Fruit fly (Drosophila melanogaster) whole organism, embryonic: ENCODE data around the gene ThrRS.

Experiments
- Bteb2 ChIP-seq: fragments of 200-800 bp; sonication (Bioruptor generic); optimal IDR thresholded peaks from 2 replicates; lab custom pipeline; 2016; ENCODE audit warnings: missing biosample characterization, missing genetic modification characterization
- CG10147 ChIP-seq: fragments of 200-800 bp; sonication (Bioruptor generic); optimal IDR thresholded peaks from 2 replicates; lab custom pipeline; 2019; ENCODE audit warnings: missing biosample characterization, mild to moderate bottlenecking, missing genetic modification characterization, moderate library complexity
- CG10209 ChIP-seq: fragments of 200-800 bp; sonication (Bioruptor generic); optimal IDR thresholded peaks from 3 replicates; lab custom pipeline; 2017; ENCODE audit warnings: missing biosample characterization, mild to moderate bottlenecking, missing genetic modification characterization, missing genetic modification reagents
- CG10267 ChIP-seq: fragments of 200-800 bp; sonication (Bioruptor generic); optimal IDR thresholded peaks from 2 replicates; lab custom pipeline; 2018; ENCODE audit warnings: missing biosample characterization, mild to moderate bottlenecking, missing genetic modification characterization, moderate library complexity
- CG10959 ChIP-seq: fragments of 200-800 bp; sonication (Bioruptor generic); IDR thresholded peaks from 2 replicates; pipeline ENCODE4 v1.3.6; 2022; ENCODE audit warnings: missing biosample characterization, missing genetic modification characterization
- CG11247 ChIP-seq: fragments of 200-800 bp; sonication (Bioruptor generic); IDR thresholded peaks from 2 replicates; pipeline ENCODE4 v1.3.6; 2022; ENCODE audit warnings: missing biosample characterization, missing genetic modification characterization
- CG11456 ChIP-seq: fragments of 200-800 bp; sonication (Bioruptor generic); IDR thresholded peaks from 3 replicates; pipeline ENCODE4 v1.3.6; 2022; ENCODE audit warnings: missing biosample characterization, missing genetic modification characterization
- CG11695 ChIP-seq: fragments of 200-800 bp; sonication (Bioruptor generic); IDR thresholded peaks from 3 replicates; pipeline ENCODE4 v1.3.6; 2022; ENCODE audit warnings: missing biosample characterization, missing genetic modification characterization
- CG13287 ChIP-seq: fragments of 200-800 bp; sonication (Bioruptor generic); IDR thresholded peaks from 2 replicates; pipeline ENCODE4 v1.3.6; 2022; ENCODE audit warnings: missing biosample characterization, missing genetic modification characterization; ENCODE audit not compliant: partially characterized antibody
- CG13894 ChIP-seq: fragments of 200-800 bp; sonication (Bioruptor generic); optimal IDR thresholded peaks from 3 replicates; lab custom pipeline; 2018; ENCODE audit warnings: missing biosample characterization, mild to moderate bottlenecking, missing genetic modification characterization, moderate library complexity
- CG14441 ChIP-seq: fragments of 200-800 bp; sonication (Bioruptor generic); IDR thresholded peaks from 2 replicates; pipeline ENCODE4 v1.3.6; 2022; ENCODE audit warnings: missing biosample characterization, missing genetic modification characterization
- CG15011 ChIP-seq: fragments of 200-800 bp; sonication (Bioruptor generic); optimal IDR thresholded peaks from 3 replicates; lab custom pipeline; 2018; ENCODE audit warnings: missing biosample characterization, mild to moderate bottlenecking, missing genetic modification characterization
- CG1602 ChIP-seq: fragments of 200-800 bp; sonication (Bioruptor generic); optimal IDR thresholded peaks from 3 replicates; lab custom pipeline; 2016; ENCODE audit warnings: missing biosample characterization, missing genetic modification characterization
- CG16815 ChIP-seq: fragments of 200-800 bp; sonication (Bioruptor generic); optimal IDR thresholded peaks from 3 replicates; lab custom pipeline; 2017; ENCODE audit warnings: missing biosample characterization, mild to moderate bottlenecking, missing genetic modification characterization
- CG17359 ChIP-seq: fragments of 200-800 bp; sonication (Bioruptor generic); optimal IDR thresholded peaks from 3 replicates; lab custom pipeline; 2018; ENCODE audit warnings: missing biosample characterization, mild to moderate bottlenecking, missing genetic modification characterization, moderate library complexity
- CG17361 ChIP-seq: fragments of 200-800 bp; sonication (Bioruptor generic); IDR thresholded peaks from 3 replicates; pipeline ENCODE4 v1.3.6; 2022; ENCODE audit warnings: missing biosample characterization, missing genetic modification characterization
- CG17829 ChIP-seq: fragments of 200-800 bp; optimal IDR thresholded peaks from 2 replicates; lab custom pipeline; 2019; ENCODE audit warnings: missing biosample characterization, mild to moderate bottlenecking, missing genetic modification characterization, moderate library complexity
- CG18764 ChIP-seq: fragments of 200-800 bp; sonication (Bioruptor generic); optimal IDR thresholded peaks from 3 replicates; lab custom pipeline; 2016; ENCODE audit warnings: missing biosample characterization, missing genetic modification characterization
- CG2712 ChIP-seq: fragments of 200-800 bp; optimal IDR thresholded peaks from 3 replicates; lab custom pipeline; 2019; ENCODE audit warnings: missing biosample characterization, mild to moderate bottlenecking, missing genetic modification characterization, moderate library complexity
- CG3065 ChIP-seq: fragments of 200-800 bp; sonication (Bioruptor generic); optimal IDR thresholded peaks from 2 replicates; lab custom pipeline; 2016; ENCODE audit warnings: missing biosample characterization, missing genetic modification characterization
- CG31224 ChIP-seq: fragments of 200-800 bp; sonication (Bioruptor generic); IDR thresholded peaks from 2 replicates; pipeline ENCODE4 v1.3.6; 2022; ENCODE audit warnings: missing biosample characterization, missing genetic modification characterization
- CG32767 ChIP-seq: fragments of 200-800 bp; sonication (Bioruptor generic); IDR thresholded peaks from 2 replicates; pipeline ENCODE4 v1.3.6; 2022; ENCODE audit warnings: missing biosample characterization, missing genetic modification characterization
- CG3726 ChIP-seq: fragments of 200-800 bp; sonication (Bioruptor generic); IDR thresholded peaks from 3 replicates; pipeline ENCODE4, ENCODE4 v1.3.6; 2022; ENCODE audit warnings: missing biosample characterization, missing genetic modification characterization
- CG4424 ChIP-seq: fragments of 200-800 bp; sonication (Bioruptor generic); optimal IDR thresholded peaks from 3 replicates; lab custom pipeline; 2016; ENCODE audit warnings: missing biosample characterization, missing genetic modification characterization
- CG6689 ChIP-seq: fragments of 200-800 bp; sonication (Bioruptor generic); IDR thresholded peaks from 2 replicates; pipeline ENCODE4 v1.3.6; 2022; ENCODE audit warnings: missing biosample characterization, missing genetic modification characterization
- CG6854 ChIP-seq: fragments of 200-800 bp; sonication (Bioruptor generic); optimal IDR thresholded peaks from 3 replicates; lab custom pipeline; 2017; ENCODE audit warnings: missing biosample characterization, mild to moderate bottlenecking, missing genetic modification characterization
- CG7372 ChIP-seq: fragments of 200-800 bp; sonication (Bioruptor generic); IDR thresholded peaks from 2 replicates; pipeline ENCODE4 v1.3.6; 2022; ENCODE audit warnings: missing biosample characterization, missing genetic modification characterization
- Dfd ChIP-seq, 2 experiments: fragments of >200 bp; optimal IDR thresholded peaks; 2 replicates each; lab custom pipeline; 2017; ENCODE audit warnings: missing biosample characterization in 2 of 2, missing genetic modification characterization in 2 of 2
- Dip3 ChIP-seq: fragments of 200-800 bp; sonication (Bioruptor generic); optimal IDR thresholded peaks from 3 replicates; lab custom pipeline; 2016; ENCODE audit warnings: missing biosample characterization, missing genetic modification characterization
- Gug ChIP-seq: fragments of 200-800 bp; sonication (Bioruptor generic); IDR thresholded peaks from 4 replicates; pipeline ENCODE4 v1.3.6; 2022; ENCODE audit warnings: missing biosample characterization, missing genetic modification characterization
- HLH4C ChIP-seq: fragments of 200-800 bp; sonication (Bioruptor generic); IDR thresholded peaks from 3 replicates; pipeline ENCODE4 v1.3.6; 2022; ENCODE audit warnings: missing biosample characterization, missing genetic modification characterization; ENCODE audit not compliant: partially characterized antibody
- NC2β ChIP-seq: fragments of 200-800 bp; sonication (Bioruptor generic); optimal IDR thresholded peaks from 2 replicates; lab custom pipeline; 2016; ENCODE audit warnings: missing biosample characterization, missing genetic modification characterization
- Sin3A ChIP-seq: fragments of >200 bp; optimal IDR thresholded peaks from 2 replicates; lab custom pipeline; 2018
- Trl ChIP-seq, 3 experiments: fragments of >200 bp in 2 of 3; fragments of 200-800 bp in 1 of 3; sonication (Bioruptor generic) in 1 of 3; optimal IDR thresholded peaks; 2 replicates in 1 of 3; 3 replicates in 2 of 3; lab custom pipeline; 2016 to 2017; ENCODE audit warnings: missing biosample characterization in 1 of 3, missing genetic modification characterization in 1 of 3
- ara ChIP-seq: fragments of 200-800 bp; sonication (Bioruptor generic); IDR thresholded peaks from 2 replicates; pipeline ENCODE4 v1.3.6; 2022; ENCODE audit warnings: missing biosample characterization, missing genetic modification characterization
- ash1 ChIP-seq: fragments of 200-800 bp; sonication (Bioruptor generic); optimal IDR thresholded peaks from 2 replicates; lab custom pipeline; 2018; ENCODE audit warnings: missing biosample characterization, mild to moderate bottlenecking, missing genetic modification characterization
- az2 ChIP-seq: fragments of 200-800 bp; sonication (Bioruptor generic); optimal IDR thresholded peaks from 3 replicates; lab custom pipeline; 2016; ENCODE audit warnings: missing biosample characterization, missing genetic modification characterization
- bigmax ChIP-seq: fragments of 200-800 bp; sonication (Bioruptor generic); optimal IDR thresholded peaks from 2 replicates; lab custom pipeline; 2018; ENCODE audit warnings: missing biosample characterization, mild to moderate bottlenecking, missing genetic modification characterization
- da ChIP-seq: fragments of 200-800 bp; sonication (Bioruptor generic); optimal IDR thresholded peaks from 2 replicates; lab custom pipeline; 2016; ENCODE audit warnings: missing biosample characterization, missing genetic modification characterization
- dan ChIP-seq: fragments of 200-800 bp; sonication (Bioruptor generic); IDR thresholded peaks from 2 replicates; pipeline ENCODE4 v1.3.6; 2022; ENCODE audit warnings: missing biosample characterization, missing genetic modification characterization
- dysf ChIP-seq: fragments of 200-800 bp; sonication (Bioruptor generic); IDR thresholded peaks from 3 replicates; pipeline ENCODE4 v1.3.6; 2022; ENCODE audit warnings: missing biosample characterization, missing genetic modification characterization
- ems ChIP-seq: fragments of 200-800 bp; sonication (Bioruptor generic); optimal IDR thresholded peaks from 3 replicates; lab custom pipeline; 2016; ENCODE audit warnings: missing biosample characterization, missing genetic modification characterization
- ewg ChIP-seq: fragments of 200-800 bp; sonication (Bioruptor generic); optimal IDR thresholded peaks from 3 replicates; lab custom pipeline; 2017; ENCODE audit warnings: mild to moderate bottlenecking, missing biosample characterization, missing genetic modification reagents, missing genetic modification characterization
- eyg ChIP-seq: fragments of 200-800 bp; sonication (Bioruptor generic); optimal IDR thresholded peaks from 3 replicates; lab custom pipeline; 2016; ENCODE audit warnings: missing biosample characterization, missing genetic modification characterization
- gcm ChIP-seq: fragments of 200-800 bp; sonication (Bioruptor generic); optimal IDR thresholded peaks from 2 replicates; lab custom pipeline; 2019; ENCODE audit warnings: missing biosample characterization, mild to moderate bottlenecking, missing genetic modification characterization, moderate library complexity
- grn ChIP-seq: fragments of 200-800 bp; sonication (Bioruptor generic); optimal IDR thresholded peaks from 3 replicates; lab custom pipeline; 2017; ENCODE audit warnings: missing biosample characterization, missing genetic modification characterization
- hkb ChIP-seq, 2 experiments: fragments of 200-800 bp in 1 of 2; fragments of >200 bp in 1 of 2; sonication (Bioruptor generic) in 1 of 2; IDR thresholded peaks in 1 of 2; optimal IDR thresholded peaks in 1 of 2; 2 replicates each; pipeline versions ENCODE4 v1.3.6 to Lab custom; 2017 to 2022; ENCODE audit warnings: missing biosample characterization in 1 of 2, missing genetic modification characterization in 1 of 2
- kah ChIP-seq: fragments of 200-800 bp; sonication (Bioruptor generic); optimal IDR thresholded peaks from 2 replicates; lab custom pipeline; 2018; ENCODE audit warnings: missing biosample characterization, mild to moderate bottlenecking, missing genetic modification characterization
- pan ChIP-seq, 4 experiments: fragments of >200 bp in 3 of 4; fragments of 200-800 bp in 1 of 4; sonication (Bioruptor generic) in 1 of 4; optimal IDR thresholded peaks in 3 of 4; IDR thresholded peaks in 1 of 4; 2 replicates each; pipeline versions ENCODE4 v1.3.6 to Lab custom; 2017 to 2022; ENCODE audit warnings: missing biosample characterization in 2 of 4, missing genetic modification characterization in 2 of 4, mixed read lengths in 1 of 4
- tin ChIP-seq: fragments of 200-800 bp; sonication (Bioruptor generic); optimal IDR thresholded peaks from 3 replicates; lab custom pipeline; 2016; ENCODE audit warnings: missing biosample characterization, missing genetic modification characterization
- trh ChIP-seq: fragments of 200-800 bp; sonication (Bioruptor generic); optimal IDR thresholded peaks from 2 replicates; lab custom pipeline; 2016; ENCODE audit warnings: missing biosample characterization, missing genetic modification characterization

ThrRS gene

DNA sequence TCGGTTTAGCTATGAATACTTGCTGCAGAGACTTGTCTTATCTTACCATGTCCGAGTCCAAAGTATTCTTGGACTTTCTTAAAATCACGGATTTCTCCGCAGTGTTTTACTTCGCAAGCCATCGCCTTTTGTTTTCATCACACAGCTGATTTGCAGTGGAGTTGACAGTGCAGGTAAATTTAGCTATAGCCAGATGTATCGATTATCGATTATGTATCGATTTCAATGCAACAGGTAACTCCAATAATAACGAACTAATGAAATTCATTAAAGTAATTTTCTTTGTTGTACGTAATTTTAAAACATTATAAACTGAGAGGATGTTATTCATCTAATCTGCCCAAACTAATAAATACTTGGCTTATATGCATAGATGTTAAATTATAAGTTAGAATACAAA, 40.5 kb upstream of the ThrRS start, which contains the start of gene Rab3-GAP (continued):
- TF ChIP-seq Gug (GFP tag; lab: Robert Waterston, UW) (no peak), CG11695 (peak; percentile 44; the same call in 1 of the 3 replicates), gcm (GFP tag; lab: Kevin White, UChicago) (peak; percentile 22), Trl (optimal IDR thresholded peaks at IDR 0.05; lab: Kevin White, UChicago) (no peak), Trl (GFP tag; optimal IDR thresholded peaks at IDR 0.05; lab: Kevin White, UChicago) (no peak), CG10959 (GFP tag; lab: Robert Waterston, UW) (no peak), CG15011 (no peak), Dip3 (GFP tag; lab: Kevin White, UChicago) (no peak), NC2β (GFP tag; lab: Kevin White, UChicago) (no peak), ara (GFP tag; lab: Robert Waterston, UW) (0 out of 2 replicates have a peak, but pooled peaks have one; percentile 7), CG17829 (tag; lab: Kevin White, UChicago) (peak; percentile 70), dan (no peak), CG17359 (tag; lab: Kevin White, UChicago) (peak; percentile 25), CG6689 (GFP tag; lab: Robert Waterston, UW) (no peak), ash1 (no peak), CG17361 (peak; percentile 51; the same call in 1 of the 3 replicates), CG13894 (no peak), CG4424 (GFP tag; lab: Kevin White, UChicago) (peak; percentile 46), hkb (optimal IDR thresholded peaks at IDR 0.05; lab: Kevin White, UChicago) (no peak), hkb (GFP tag; IDR thresholded peaks at IDR 0.05; lab: Robert Waterston, UW) (peak; percentile 57), CG3065 (GFP tag; lab: Kevin White, UChicago) (no peak), bigmax (GFP tag; lab: Kevin White, UChicago) (no peak), CG32767 (GFP tag; lab: Robert Waterston, UW) (0 out of 2 replicates have a peak, but pooled peaks have one; percentile 15), CG16815 (no peak), CG2712 (tag; lab: Kevin White, UChicago) (peak; percentile 64), kah (GFP tag; lab: Kevin White, UChicago) (peak; percentile 63), CG3726 (GFP tag; lab: Robert Waterston, UW) (no peak), Sin3A (lab: Kevin White, UChicago) (no peak), CG18764 (GFP tag; lab: Kevin White, UChicago) (peak; percentile 8), trh (GFP tag; lab: Kevin White, UChicago) (no peak), tin (GFP tag; lab: Kevin White, UChicago) (peak; percentile 29), CG6854 (no peak), CG11456 (no peak), CG31224 (no peak), CG10267 (tag; lab: Kevin White, UChicago) (peak; percentile 60), ems (GFP tag; lab: Kevin White, UChicago) (no peak), pan (optimal IDR thresholded peaks at IDR 0.05; lab: Kevin White, UChicago) (no peak), pan (GFP tag; optimal IDR thresholded peaks at IDR 0.05 in 1 of 2, IDR thresholded peaks at IDR 0.05 in 1 of 2) (peak in 1 of 2 experiments; percentile 40), CG1602 (peak; percentile 14), CG7372 (GFP tag; lab: Robert Waterston, UW) (no peak), CG13287 (GFP tag; lab: Robert Waterston, UW) (peak; percentile 77), CG10147 (peak; percentile 7), eyg (GFP tag; lab: Kevin White, UChicago) (no peak), CG11247 (GFP tag; lab: Robert Waterston, UW) (no peak), da (GFP tag; lab: Kevin White, UChicago) (no peak), grn (GFP tag; lab: Kevin White, UChicago) (no peak), az2 (GFP tag; lab: Kevin White, UChicago) (peak; percentile 33), CG10209 (no peak), ewg (GFP tag; lab: Kevin White, UChicago) (no peak), CG14441 (no peak), HLH4C (GFP tag; lab: Robert Waterston, UW) (peak; percentile 48), Bteb2 (GFP tag; lab: Kevin White, UChicago) (peak; percentile 27), dysf (no peak; the same call in 2 of the 3 replicates), Dfd (GFP tag; optimal IDR thresholded peaks at IDR 0.05; lab: Kevin White, UChicago) (no peak)
